Worm (Caenorhabditis elegans): Measurements from ENCODE around the gene T26H5.14.

- TF ChIP-seq snpc-4 (GFP tag; optimal IDR thresholded peaks at IDR 0.05) (no peak), snpc-4 (tag; optimal IDR thresholded peaks at IDR 0.05) (no peak), unc-62 (GFP tag; optimal IDR thresholded peaks at IDR 0.05) (no peak), madf-6 (GFP tag; IDR thresholded peaks at IDR 0.05) (no peak), ZK185.1 (tag; optimal IDR thresholded peaks at IDR 0.05; ENCODE audit: poor library complexity, severe bottlenecking) (no peak), attf-5 (GFP tag; optimal IDR thresholded peaks at IDR 0.05) (no peak), K11D2.4 (GFP tag; IDR thresholded peaks at IDR 0.05) (no peak), mes-4 (tag; optimal IDR thresholded peaks at IDR 0.05) (no peak), hmg-20 (GFP tag; IDR thresholded peaks at IDR 0.05) (no peak), lin-40 (tag; optimal IDR thresholded peaks at IDR 0.05) (no peak), fkh-3 (tag; optimal IDR thresholded peaks at IDR 0.05) (no peak), B0035.1 (tag; optimal IDR thresholded peaks at IDR 0.05) (no peak), ztf-25 (GFP tag; IDR thresholded peaks at IDR 0.05) (no peak), him-1 (tag; optimal IDR thresholded peaks at IDR 0.05) (no peak), die-1 (tag; optimal IDR thresholded peaks at IDR 0.05) (no peak)
Observed at ce11 chrV:15471029-15471428, 22.1 kb downstream of the T26H5.14 start, which contains the start of gene dpf-1.

All from whole organism, young adult.